Worm (Caenorhabditis elegans) whole organism, mixed stage, embryonic: ENCODE data around the gene plg-1.

Experiments
- M03D4.4 ChIP-seq: sonication (generic microtip); optimal IDR thresholded peaks from 2 replicates; lab custom pipeline; 2017; ENCODE audit warnings: mild to moderate bottlenecking, missing genetic modification characterization, missing compliant biosample characterization
- bed-3 ChIP-seq: fragments of 200-800 bp; sonication (Bioruptor generic); optimal IDR thresholded peaks from 3 replicates; lab custom pipeline; 2018; ENCODE audit warnings: mild to moderate bottlenecking, missing genetic modification characterization, moderate library complexity, missing compliant biosample characterization
- blmp-1 ChIP-seq: fragments of 150-350 bp; optimal IDR thresholded peaks from 2 replicates; lab custom pipeline; 2014; ENCODE audit warnings: missing biosample characterization, missing genetic modification characterization
- ceh-39 ChIP-seq: fragments of 150-350 bp; optimal IDR thresholded peaks from 2 replicates; lab custom pipeline; 2014; ENCODE audit warnings: missing biosample characterization, missing genetic modification characterization
- ceh-43 ChIP-seq: fragments of 200-800 bp; sonication (Bioruptor generic); optimal IDR thresholded peaks from 2 replicates; lab custom pipeline; 2018; ENCODE audit warnings: mild to moderate bottlenecking, missing genetic modification characterization, moderate library complexity, missing compliant biosample characterization
- ces-1 ChIP-seq: fragments of 150-350 bp; optimal IDR thresholded peaks from 2 replicates; lab custom pipeline; 2014; ENCODE audit warnings: missing biosample characterization, missing genetic modification reagents, missing genetic modification characterization
- cnd-1 ChIP-seq: fragments of 200-800 bp; sonication (Bioruptor generic); optimal IDR thresholded peaks from 2 replicates; lab custom pipeline; 2018; ENCODE audit warnings: mild to moderate bottlenecking, missing genetic modification characterization, missing compliant biosample characterization
- drap-1 ChIP-seq: fragments of 200-800 bp; sonication (Bioruptor generic); optimal IDR thresholded peaks from 3 replicates; lab custom pipeline; 2018; ENCODE audit warnings: mild to moderate bottlenecking, missing genetic modification characterization, missing compliant biosample characterization
- elt-3 ChIP-seq: fragments of 150-350 bp; optimal IDR thresholded peaks from 2 replicates; lab custom pipeline; 2014; ENCODE audit warnings: missing biosample characterization, missing genetic modification characterization
- flh-1 ChIP-seq: fragments of 200-800 bp; sonication (Bioruptor generic); optimal IDR thresholded peaks from 2 replicates; lab custom pipeline; 2018; ENCODE audit warnings: mild to moderate bottlenecking, missing genetic modification characterization, moderate library complexity, missing compliant biosample characterization
- ham-2 ChIP-seq: fragments of 200-800 bp; sonication (Bioruptor generic); optimal IDR thresholded peaks from 2 replicates; lab custom pipeline; 2018; ENCODE audit warnings: mild to moderate bottlenecking, missing genetic modification characterization, missing compliant biosample characterization
- hlh-1 ChIP-seq: fragments of 150-350 bp; optimal IDR thresholded peaks from 2 replicates; lab custom pipeline; 2014; ENCODE audit warnings: missing biosample characterization, missing genetic modification reagents, missing genetic modification characterization
- lin-13 ChIP-seq: fragments of 150-350 bp; optimal IDR thresholded peaks from 2 replicates; lab custom pipeline; 2014; ENCODE audit warnings: missing biosample characterization, missing genetic modification characterization
- lin-32 ChIP-seq: fragments of 200-800 bp; sonication (Bioruptor generic); optimal IDR thresholded peaks from 2 replicates; lab custom pipeline; 2018; ENCODE audit warnings: mild to moderate bottlenecking, missing genetic modification characterization, missing compliant biosample characterization
- lsy-2 ChIP-seq: fragments of 150-350 bp; optimal IDR thresholded peaks from 2 replicates; lab custom pipeline; 2014; ENCODE audit warnings: missing biosample characterization, missing genetic modification characterization
- mep-1 ChIP-seq: fragments of 150-350 bp; optimal IDR thresholded peaks from 2 replicates; lab custom pipeline; 2017; ENCODE audit warnings: missing biosample characterization, missing genetic modification reagents, missing genetic modification characterization, inconsistent platforms
- nhr-2 ChIP-seq: fragments of 150-350 bp; optimal IDR thresholded peaks from 2 replicates; lab custom pipeline; 2014; ENCODE audit warnings: missing biosample characterization, missing genetic modification characterization
- nhr-76 ChIP-seq: sonication (generic microtip); optimal IDR thresholded peaks from 2 replicates; lab custom pipeline; 2017; ENCODE audit warnings: missing biosample characterization, missing genetic modification characterization
- pha-4 ChIP-seq: fragments of 150-350 bp; optimal IDR thresholded peaks from 2 replicates; lab custom pipeline; 2018; ENCODE audit warnings: missing biosample characterization, missing genetic modification reagents, missing genetic modification characterization
- snpc-4 ChIP-seq: fragments of 150-350 bp; optimal IDR thresholded peaks from 2 replicates; lab custom pipeline; 2014; ENCODE audit warnings: missing biosample characterization, missing genetic modification characterization
- sptf-1 ChIP-seq: sonication (generic microtip); optimal IDR thresholded peaks from 2 replicates; lab custom pipeline; 2017; ENCODE audit warnings: mild to moderate bottlenecking, missing genetic modification characterization, moderate library complexity, missing compliant biosample characterization
- unc-120 ChIP-seq: sonication (generic microtip); optimal IDR thresholded peaks from 2 replicates; lab custom pipeline; 2017; ENCODE audit warnings: missing genetic modification characterization, missing compliant biosample characterization; ENCODE audit not compliant: poor library complexity, severe bottlenecking
- unc-39 ChIP-seq: fragments of 150-350 bp; optimal IDR thresholded peaks from 2 replicates; lab custom pipeline; 2014; ENCODE audit warnings: missing biosample characterization, missing genetic modification characterization
- unc-62 ChIP-seq: fragments of 150-350 bp; optimal IDR thresholded peaks from 2 replicates; lab custom pipeline; 2014; ENCODE audit warnings: missing biosample characterization, missing genetic modification reagents, missing genetic modification characterization
- zip-8 ChIP-seq: fragments of 150-350 bp; optimal IDR thresholded peaks from 2 replicates; lab custom pipeline; 2014; ENCODE audit warnings: missing biosample characterization, missing genetic modification characterization
- ztf-11 ChIP-seq: fragments of 150-350 bp; optimal IDR thresholded peaks from 2 replicates; lab custom pipeline; 2014; ENCODE audit warnings: missing biosample characterization, missing genetic modification characterization

Gene plg-1

ce11 chrIII:8889931-8890330 lies 37.9 kb downstream of the plg-1 start, which contains the start of gene lnkn-1:
Gene lnkn-1, plus strand, starts transcription at chrIII:8890231.
- TF ChIP-seq lin-32 (GFP tag; lab: Kevin White, UChicago), result no peak
- TF ChIP-seq ceh-39 (tag; lab: Kevin White, UChicago), result no peak
- no peak for TF ChIP-seq nhr-2 (tag; lab: Kevin White, UChicago)
- no peak for TF ChIP-seq lsy-2
- TF ChIP-seq M03D4.4, result no peak
- TF ChIP-seq blmp-1 (tag; lab: Kevin White, UChicago), result no peak
- no peak for TF ChIP-seq zip-8 (tag; lab: Kevin White, UChicago)
- TF ChIP-seq drap-1 (GFP tag; lab: Kevin White, UChicago), result no peak
- no peak for TF ChIP-seq unc-39 (tag; lab: Kevin White, UChicago)
- TF ChIP-seq pha-4 (tag; lab: Kevin White, UChicago), result no peak
- no peak for TF ChIP-seq mep-1 (tag; lab: Kevin White, UChicago)
- no peak for TF ChIP-seq flh-1 (GFP tag; lab: Kevin White, UChicago)
- TF ChIP-seq elt-3 (tag; lab: Kevin White, UChicago), result no peak
- TF ChIP-seq ham-2 (GFP tag; lab: Kevin White, UChicago), result no peak
- TF ChIP-seq ztf-11, result no peak
- TF ChIP-seq sptf-1 (tag; lab: Kevin White, UChicago), result no peak

ce11 chrIII:8893464-8893863 lies 41.4 kb downstream of the plg-1 start, which contains the start of gene ZK637.4:
Gene ZK637.4, plus strand, starts transcription at chrIII:8893764.
- no peak for TF ChIP-seq ceh-43 (GFP tag; lab: Kevin White, UChicago)
- no peak for TF ChIP-seq ztf-11
- no peak for TF ChIP-seq ces-1 (GFP tag; lab: Kevin White, UChicago)
- no peak for TF ChIP-seq lsy-2
- TF ChIP-seq unc-120 (tag; lab: Kevin White, UChicago), result no peak
- no peak for TF ChIP-seq blmp-1 (tag; lab: Kevin White, UChicago)
- TF ChIP-seq snpc-4, result no peak
- no peak for TF ChIP-seq zip-8 (tag; lab: Kevin White, UChicago)
- no peak for TF ChIP-seq pha-4 (tag; lab: Kevin White, UChicago)
- TF ChIP-seq lin-13 (tag; lab: Kevin White, UChicago), result no peak
- TF ChIP-seq ceh-39 (tag; lab: Kevin White, UChicago), result no peak
- TF ChIP-seq M03D4.4, result no peak
- no peak for TF ChIP-seq nhr-76
- TF ChIP-seq ham-2 (GFP tag; lab: Kevin White, UChicago), result no peak
- no peak for TF ChIP-seq elt-3 (tag; lab: Kevin White, UChicago)
- TF ChIP-seq unc-62, result no peak
- no peak for TF ChIP-seq bed-3 (GFP tag; lab: Kevin White, UChicago)

- no peak for TF ChIP-seq ces-1 (GFP tag; lab: Kevin White, UChicago)
These were observed 42.7 kb downstream of the plg-1 start, which contains the start of gene asna-1 for ce11 chrIII:8894782-8895181. Gene asna-1, plus strand, starts transcription at chrIII:8895082.

- TF ChIP-seq elt-3 (tag; lab: Kevin White, UChicago), result no peak
- peak; percentile 69 for TF ChIP-seq mep-1 (tag; lab: Kevin White, UChicago)
- no peak for TF ChIP-seq cnd-1 (tag; lab: Kevin White, UChicago)
- peak; percentile 17 for TF ChIP-seq lsy-2
- TF ChIP-seq hlh-1 (tag; lab: Kevin White, UChicago), result no peak
- no peak for TF ChIP-seq M03D4.4
- peak; percentile 53 for TF ChIP-seq ces-1 (GFP tag; lab: Kevin White, UChicago)
- TF ChIP-seq, all 35 proteins: peak for 3
These were observed 47.7 kb downstream of the plg-1 start for ce11 chrIII:8899767-8900166.

ce11 chrIII:8901078-8901477 lies 49.0 kb downstream of the plg-1 start:
- TF ChIP-seq lin-13 (tag; lab: Kevin White, UChicago) (peak; percentile 56), ceh-39 (tag; lab: Kevin White, UChicago) (peak; percentile 0), cnd-1 (tag; lab: Kevin White, UChicago) (peak; percentile 73)
